Fruit fly (Drosophila melanogaster): ENCODE data around the gene z.

z gene

DNA sequence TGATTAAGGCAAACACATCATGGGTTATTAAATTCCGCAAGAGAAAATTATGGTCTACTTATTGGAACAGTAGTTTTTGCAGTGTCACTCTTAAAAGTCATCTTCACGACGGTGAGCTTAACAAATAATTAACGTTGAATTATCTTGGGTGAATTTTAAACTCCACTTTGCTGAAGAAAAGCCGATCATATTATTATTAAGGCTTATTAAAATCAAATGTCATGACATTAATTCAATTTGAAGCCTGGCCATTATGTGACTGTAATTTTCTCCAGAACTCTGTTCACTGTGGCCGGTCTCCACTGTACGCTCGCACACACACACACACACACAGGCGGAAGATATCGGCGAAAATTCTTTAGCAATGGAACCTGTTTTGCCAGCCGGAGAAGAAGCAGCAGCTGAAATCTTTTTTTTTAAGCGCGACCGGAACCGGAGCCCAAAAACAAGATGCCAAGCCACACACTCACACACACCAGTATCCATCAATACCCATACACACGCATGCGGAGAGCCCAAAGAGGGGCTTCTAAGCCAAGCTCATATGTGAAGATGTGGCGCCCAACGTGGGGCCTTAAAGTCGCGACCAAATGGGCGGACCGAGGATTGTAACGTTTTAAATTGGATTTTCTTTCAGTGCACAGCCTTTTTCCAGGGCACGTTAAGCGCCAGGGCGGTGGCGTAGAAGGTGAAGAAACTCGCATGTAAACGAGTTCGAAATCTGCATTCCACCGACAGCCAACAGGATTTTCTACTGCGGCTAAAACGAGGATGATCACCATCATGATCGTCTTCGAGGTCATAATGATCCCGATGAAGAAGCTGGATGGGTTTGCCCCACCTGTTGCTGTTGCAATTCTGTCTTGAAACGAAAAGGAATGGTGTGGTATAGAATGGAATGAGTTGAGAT is 8.0 kb downstream of the z start (continued):
- TF ChIP-seq usp (GFP tag; optimal IDR thresholded peaks at IDR 0.05) (no peak), foxo (GFP tag; optimal IDR thresholded peaks at IDR 0.05) (peak in 1 of 2 experiments; percentile 53), rgr (GFP tag; optimal IDR thresholded peaks at IDR 0.05) (peak; percentile 43), Myc (optimal IDR thresholded peaks at IDR 0.05) (no peak)

DNA sequence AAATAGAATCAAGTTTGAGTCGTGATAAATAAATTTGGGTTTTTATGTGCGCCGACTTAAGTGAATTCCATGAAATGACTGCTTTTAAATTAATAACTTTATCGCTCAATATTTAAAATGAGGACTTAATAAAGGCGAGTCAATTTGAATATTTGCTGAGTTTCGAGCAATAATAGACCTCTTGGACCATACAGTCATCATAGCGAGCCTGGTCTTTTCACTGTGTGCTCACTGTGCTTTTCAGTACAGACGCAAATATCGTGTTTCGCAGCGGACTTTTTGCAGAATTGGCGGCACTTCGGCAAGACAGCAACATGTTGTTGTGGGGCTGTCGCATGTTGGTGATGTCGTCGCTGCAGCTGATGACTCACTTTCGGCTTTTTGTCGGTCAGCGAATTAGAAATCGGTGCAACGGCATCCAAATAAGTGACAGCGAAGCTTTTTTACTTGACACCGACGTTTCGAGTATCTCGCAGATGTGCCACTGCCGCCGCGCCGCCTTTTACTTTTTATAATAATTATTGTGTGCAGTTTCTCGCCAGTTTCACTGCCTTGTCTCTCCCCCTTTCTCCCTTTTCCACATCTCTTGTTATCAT is 10.4 kb downstream of the z start:
- TF ChIP-seq Jra (GFP tag; optimal IDR thresholded peaks at IDR 0.05) (no peak), Mio (GFP tag; optimal IDR thresholded peaks at IDR 0.05) (no peak), br (GFP tag; optimal IDR thresholded peaks at IDR 0.05) (no peak), CG9705 (GFP tag; optimal IDR thresholded peaks at IDR 0.05) (no peak), h (GFP tag; optimal IDR thresholded peaks at IDR 0.05) (no peak), tai (GFP tag; optimal IDR thresholded peaks at IDR 0.05) (no peak), GATAd (GFP tag; optimal IDR thresholded peaks at IDR 0.05) (no peak), Hr78 (GFP tag; optimal IDR thresholded peaks at IDR 0.05) (no peak), ey (GFP tag; optimal IDR thresholded peaks at IDR 0.05) (no peak), brk (GFP tag; optimal IDR thresholded peaks at IDR 0.05) (no peak)

- TF ChIP-seq Jra (GFP tag; optimal IDR thresholded peaks at IDR 0.05): no peak
- no peak for TF ChIP-seq CG9705 (GFP tag; optimal IDR thresholded peaks at IDR 0.05)
- no peak for TF ChIP-seq h (GFP tag; optimal IDR thresholded peaks at IDR 0.05)
- no peak for TF ChIP-seq foxo (GFP tag; optimal IDR thresholded peaks at IDR 0.05)
- TF ChIP-seq rgr (GFP tag; optimal IDR thresholded peaks at IDR 0.05): no peak
- no peak for TF ChIP-seq Dfd (GFP tag; optimal IDR thresholded peaks at IDR 0.05)
- TF ChIP-seq woc (GFP tag; optimal IDR thresholded peaks at IDR 0.05): no peak
- TF ChIP-seq usp (GFP tag; optimal IDR thresholded peaks at IDR 0.05): no peak
- no peak for TF ChIP-seq CG32264 (GFP tag; optimal IDR thresholded peaks at IDR 0.05)
- TF ChIP-seq Abd-B (GFP tag; optimal IDR thresholded peaks at IDR 0.05): no peak
- TF ChIP-seq dmrt93B (GFP tag; optimal IDR thresholded peaks at IDR 0.05): no peak
- TF ChIP-seq fru (GFP tag; optimal IDR thresholded peaks at IDR 0.05): no peak
- TF ChIP-seq br (GFP tag; optimal IDR thresholded peaks at IDR 0.05): no peak
- TF ChIP-seq Dif (GFP tag; optimal IDR thresholded peaks at IDR 0.05; ENCODE audit: partially characterized antibody): no peak
- TF ChIP-seq Hnf4 (GFP tag; optimal IDR thresholded peaks at IDR 0.05): no peak
These were observed 12.3 kb downstream of the z start for dm6 chrX:2459843-2460242.

DNA sequence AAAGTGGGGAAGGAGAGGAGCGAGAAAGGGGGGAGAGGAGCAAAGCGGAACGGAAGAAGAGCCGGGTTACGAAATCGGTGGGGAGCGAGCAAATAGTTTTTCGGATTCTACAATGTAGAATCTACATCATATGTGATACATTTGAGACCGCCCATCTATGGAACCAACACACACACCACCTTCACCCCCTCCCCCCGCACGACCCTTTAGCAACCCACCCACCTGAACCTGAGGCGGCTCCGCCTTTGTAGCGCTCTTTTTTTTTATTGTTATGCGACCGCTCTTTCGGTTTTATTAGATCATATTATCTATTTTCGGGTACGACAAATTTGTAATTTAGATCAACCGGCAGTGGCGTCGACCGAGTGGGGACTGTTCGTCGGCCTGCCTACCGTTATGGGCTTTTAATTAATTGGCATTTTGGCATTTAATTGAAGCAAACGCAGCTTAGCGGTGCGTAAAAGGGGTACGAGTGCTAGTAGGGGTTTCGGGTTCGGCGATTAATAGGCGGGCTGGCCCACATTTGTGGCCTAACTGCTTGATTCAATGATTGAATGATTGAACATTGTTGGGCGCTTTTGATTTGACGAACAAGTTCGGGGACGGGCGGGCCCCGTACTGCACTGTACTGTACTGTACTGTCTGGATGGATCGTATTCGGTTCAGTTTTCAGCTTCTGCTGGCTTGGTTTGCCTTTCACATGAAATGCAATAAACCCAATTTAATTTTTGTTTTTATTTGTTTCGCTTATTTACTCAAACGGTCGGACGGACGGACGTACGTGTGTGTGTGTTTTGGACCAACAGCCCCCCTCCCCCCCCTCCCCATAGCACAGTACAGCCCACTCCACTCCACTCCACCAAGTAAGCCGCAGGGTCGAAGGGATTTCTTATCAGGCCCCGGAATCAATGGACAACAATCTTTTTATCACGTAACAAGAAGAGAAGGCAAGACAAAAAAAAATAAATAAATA is 14.1 kb downstream of the z start:
- TF ChIP-seq sv (GFP tag; optimal IDR thresholded peaks at IDR 0.05) (no peak), Dfd (GFP tag; optimal IDR thresholded peaks at IDR 0.05) (peak; percentile 36)

dm6 chrX:2462919-2463544 is 15.5 kb downstream of the z start:
- TF ChIP-seq dl (GFP tag; optimal IDR thresholded peaks at IDR 0.05; ENCODE audit: insufficient read depth in 1 of 2, partially characterized antibody in 2 of 2) (no peak), jim (GFP tag; optimal IDR thresholded peaks at IDR 0.05) (no peak), Dif (GFP tag; optimal IDR thresholded peaks at IDR 0.05; ENCODE audit: partially characterized antibody) (no peak), dsf (GFP tag; optimal IDR thresholded peaks at IDR 0.05; ENCODE audit: borderline replicate concordance) (no peak), psq (GFP tag; optimal IDR thresholded peaks at IDR 0.05) (peak; percentile 62), Hr78 (GFP tag; optimal IDR thresholded peaks at IDR 0.05) (no peak), ey (GFP tag; optimal IDR thresholded peaks at IDR 0.05) (no peak), dmrt93B (GFP tag; optimal IDR thresholded peaks at IDR 0.05) (no peak), fru (GFP tag; optimal IDR thresholded peaks at IDR 0.05) (peak; percentile 9), Jra (GFP tag; optimal IDR thresholded peaks at IDR 0.05) (no peak), Sp1 (GFP tag; optimal IDR thresholded peaks at IDR 0.05) (no peak), N (GFP tag; optimal IDR thresholded peaks at IDR 0.05) (no peak), CG32264 (GFP tag; optimal IDR thresholded peaks at IDR 0.05) (no peak), lola (GFP tag; optimal IDR thresholded peaks at IDR 0.05) (no peak), Hnf4 (GFP tag; optimal IDR thresholded peaks at IDR 0.05) (no peak), CrebA (GFP tag; optimal IDR thresholded peaks at IDR 0.05; ENCODE audit: borderline replicate concordance) (no peak), rgr (GFP tag; optimal IDR thresholded peaks at IDR 0.05) (no peak), foxo (GFP tag; optimal IDR thresholded peaks at IDR 0.05) (no peak), HLH106 (tag; optimal IDR thresholded peaks at IDR 0.05) (no peak), woc (GFP tag; optimal IDR thresholded peaks at IDR 0.05) (peak; percentile 0), Hr83 (GFP tag; optimal IDR thresholded peaks at IDR 0.05; ENCODE audit: poor library complexity, severe bottlenecking) (no peak), Dfd (GFP tag; optimal IDR thresholded peaks at IDR 0.05) (no peak), Abd-B (GFP tag; optimal IDR thresholded peaks at IDR 0.05) (no peak), Vsx2 (GFP tag; optimal IDR thresholded peaks at IDR 0.05; ENCODE audit: partially characterized antibody) (no peak)

All from whole organism, wandering third instar larva.